Worm (Caenorhabditis elegans) whole organism, midembryonic: ENCODE measurements around the gene nep-12.

ENCODE experiments used
- T22C8.4 ChIP-seq: fragments of 200-800 bp; sonication (Bioruptor generic); IDR thresholded peaks from 2 replicates; pipeline ENCODE4 v1.3.6; 2022; ENCODE audit warnings: missing genetic modification characterization, missing compliant biosample characterization
- flt-1 ChIP-seq: fragments of 200-800 bp; sonication (Bioruptor generic); IDR thresholded peaks from 2 replicates; pipeline ENCODE4 v1.3.6; 2022; ENCODE audit warnings: missing genetic modification characterization, missing compliant biosample characterization
- med-1 ChIP-seq: sonication (generic microtip); optimal IDR thresholded peaks from 2 replicates; lab custom pipeline; 2017; ENCODE audit warnings: missing genetic modification characterization, mild to moderate bottlenecking, missing compliant biosample characterization, antibody characterized with exemption, missing genetic modification reagents; ENCODE audit not compliant: insufficient read depth
- ref-1 ChIP-seq: fragments of 200-800 bp; sonication (Bioruptor generic); conservative IDR thresholded peaks from 2 replicates; pipeline ENCODE4 v1.3.6; 2022; ENCODE audit warnings: missing genetic modification reagents, missing genetic modification characterization, missing compliant biosample characterization
- tab-1 ChIP-seq: fragments of 200-800 bp; sonication (Bioruptor generic); IDR thresholded peaks from 2 replicates; pipeline ENCODE4 v1.3.6; 2022; ENCODE audit warnings: missing genetic modification characterization, missing compliant biosample characterization
- ztf-23 ChIP-seq: fragments of 200-800 bp; sonication (Bioruptor generic); IDR thresholded peaks from 2 replicates; pipeline ENCODE4 v1.3.6; 2022; ENCODE audit warnings: missing genetic modification reagents, missing genetic modification characterization, missing compliant biosample characterization
- ztf-29 ChIP-seq: fragments of 200-800 bp; sonication (Bioruptor generic); IDR thresholded peaks from 2 replicates; pipeline ENCODE4 v1.3.6; 2022; ENCODE audit warnings: missing genetic modification reagents, missing genetic modification characterization, missing compliant biosample characterization

DNA sequence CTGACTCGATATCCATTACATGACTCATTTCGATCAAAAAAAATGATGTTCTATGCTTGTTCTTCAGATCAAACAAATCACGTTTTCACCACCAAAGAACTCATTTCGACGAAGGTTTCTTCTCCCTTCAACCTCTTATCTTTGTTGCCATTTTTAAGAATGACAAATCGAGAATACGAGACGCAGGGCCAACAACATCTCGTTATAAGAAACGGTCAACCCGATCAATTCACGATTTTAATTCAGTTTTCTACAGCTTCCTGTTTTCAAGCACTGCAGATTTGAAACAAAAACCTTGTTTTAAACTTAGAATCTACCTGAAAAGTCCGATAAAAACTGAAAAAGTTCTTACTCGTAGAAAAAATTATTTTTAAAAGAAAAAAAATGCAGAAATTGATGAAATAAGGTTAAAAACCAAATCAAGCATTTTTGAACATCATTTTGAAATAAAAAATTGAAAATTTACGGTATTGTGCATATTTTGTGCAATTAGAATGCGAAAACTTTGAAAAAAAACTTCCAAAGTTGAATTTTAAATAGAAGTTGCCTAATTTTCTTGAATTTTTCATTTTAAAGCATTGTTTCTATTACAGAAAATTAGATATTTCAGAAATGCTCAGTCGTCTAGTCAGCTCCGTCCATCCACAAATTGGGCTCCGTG is 42.7 kb downstream of the nep-12 start, which contains the start of gene acs-11:
- TF ChIP-seq ztf-23 (GFP tag; lab: Robert Waterston, UW), result no peak
- TF ChIP-seq flt-1 (GFP tag; lab: Robert Waterston, UW), result no peak
- no peak for TF ChIP-seq T22C8.4 (GFP tag; lab: Robert Waterston, UW)
- no peak for TF ChIP-seq ztf-29 (GFP tag; lab: Robert Waterston, UW)
- TF ChIP-seq tab-1 (GFP tag; lab: Robert Waterston, UW), result no peak
- no peak for TF ChIP-seq med-1 (GFP tag; lab: Kevin White, UChicago)
- TF ChIP-seq ref-1 (GFP tag; lab: Robert Waterston, UW), result no peak
